Fruit fly (Drosophila melanogaster) whole organism: Measurements from ENCODE around the gene CG43094.

Experiments
- CG8478 ChIP-seq: fragments of >200 bp; optimal IDR thresholded peaks from 2 replicates; lab custom pipeline; 2018; ENCODE audit warnings: inconsistent platforms
- Dll ChIP-seq: fragments of >200 bp; optimal IDR thresholded peaks from 2 replicates; lab custom pipeline; 2017
- EcR ChIP-seq, 2 experiments: fragments of >200 bp; optimal IDR thresholded peaks; 2 replicates each; lab custom pipeline; 2017; ENCODE audit warnings: missing biosample characterization in 2 of 2, missing genetic modification characterization in 2 of 2, missing genetic modification reagents in 2 of 2
- pan ChIP-seq: fragments of >200 bp; optimal IDR thresholded peaks from 2 replicates; lab custom pipeline; 2017
- psq ChIP-seq: fragments of >200 bp; optimal IDR thresholded peaks from 2 replicates; lab custom pipeline; 2017
- usp ChIP-seq: fragments of >200 bp; optimal IDR thresholded peaks from 2 replicates; lab custom pipeline; 2017; ENCODE audit warnings: missing biosample characterization, missing genetic modification characterization, mixed read lengths

dm6 chr3R:22740930-22741329 is 29.9 kb downstream of the CG43094 start, which contains the start of the genes Dcr-1 and CG6985:
- no peak for TF ChIP-seq usp (GFP tag; lab: Kevin White, UChicago)
- no peak for TF ChIP-seq psq
- TF ChIP-seq CG8478 (lab: Kevin White, UChicago): no peak
- TF ChIP-seq pan: no peak
- TF ChIP-seq Dll: no peak
- TF ChIP-seq EcR (GFP tag; optimal IDR thresholded peaks at IDR 0.05; lab: Kevin White, UChicago): no peak
